Worm (Caenorhabditis elegans): ENCODE measurements around the gene fkb-4.

fkb-4 gene

ce11 chrV:12787026-12787425 lies at the start of gene fkb-4:
fkb-4 (minus strand) TSS chrV:12787126.
- TF ChIP-seq unc-62 (GFP tag; optimal IDR thresholded peaks at IDR 0.05): no peak

- no peak for TF ChIP-seq unc-62 (GFP tag; optimal IDR thresholded peaks at IDR 0.05)
These were observed 48.5 kb upstream of the fkb-4 start, which contains the start of gene C44H9.4 for ce11 chrV:12835388-12835787. C44H9.4 (plus strand) TSS chrV:12835688.

- no peak for TF ChIP-seq unc-62 (GFP tag; optimal IDR thresholded peaks at IDR 0.05)
These were observed 40.3 kb upstream of the fkb-4 start, which contains the start of gene ugt-15 for ce11 chrV:12827219-12827618. ugt-15 (plus strand) TSS chrV:12827519.

ce11 chrV:12824777-12825176 lies 37.9 kb upstream of the fkb-4 start, which contains the start of gene ugt-16:
ugt-16 (plus strand) TSS chrV:12825024.
- no peak for TF ChIP-seq unc-62 (GFP tag; optimal IDR thresholded peaks at IDR 0.05)

- no peak for TF ChIP-seq unc-62 (GFP tag; optimal IDR thresholded peaks at IDR 0.05)
These were observed 35.1 kb upstream of the fkb-4 start for ce11 chrV:12822065-12822464.

ce11 chrV:12819792-12820453 lies 33.0 kb upstream of the fkb-4 start, which contains the start of the genes ZC443.4 and ugt-18:
ZC443.4 (minus strand) TSS chrV:12819886.
ugt-18 (plus strand) TSS chrV:12820260.
- TF ChIP-seq unc-62 (GFP tag; optimal IDR thresholded peaks at IDR 0.05): no peak

ce11 chrV:12819155-12819554 lies 32.2 kb upstream of the fkb-4 start:
- no peak for TF ChIP-seq unc-62 (GFP tag; optimal IDR thresholded peaks at IDR 0.05)

ce11 chrV:12818486-12818885 lies 31.6 kb upstream of the fkb-4 start:
- TF ChIP-seq unc-62 (GFP tag; optimal IDR thresholded peaks at IDR 0.05): no peak

- TF ChIP-seq unc-62 (GFP tag; optimal IDR thresholded peaks at IDR 0.05): no peak
These were observed 29.7 kb upstream of the fkb-4 start for ce11 chrV:12816672-12817071.

- TF ChIP-seq unc-62 (GFP tag; optimal IDR thresholded peaks at IDR 0.05): no peak
These were observed 28.5 kb upstream of the fkb-4 start for ce11 chrV:12815386-12815785.

ce11 chrV:12814481-12814882 lies 27.6 kb upstream of the fkb-4 start:
- no peak for TF ChIP-seq unc-62 (GFP tag; optimal IDR thresholded peaks at IDR 0.05)

ce11 chrV:12814022-12814421 lies 27.1 kb upstream of the fkb-4 start, which contains the start of gene ZC443.3:
ZC443.3 (minus strand) TSS chrV:12814122.
- no peak for TF ChIP-seq unc-62 (GFP tag; optimal IDR thresholded peaks at IDR 0.05)

- TF ChIP-seq unc-62 (GFP tag; optimal IDR thresholded peaks at IDR 0.05): no peak
These were observed 24.9 kb upstream of the fkb-4 start for ce11 chrV:12811810-12812209.

ce11 chrV:12811126-12811525 lies 24.2 kb upstream of the fkb-4 start, which contains the start of gene ZC443.2:
ZC443.2 (minus strand) TSS chrV:12811192.
- TF ChIP-seq unc-62 (GFP tag; optimal IDR thresholded peaks at IDR 0.05): no peak

- TF ChIP-seq unc-62 (GFP tag; optimal IDR thresholded peaks at IDR 0.05): no peak
These were observed 22.9 kb upstream of the fkb-4 start, which contains the start of gene ZC443.1 for ce11 chrV:12809876-12810275. ZC443.1 (minus strand) TSS chrV:12810080.

ce11 chrV:12806190-12806589 lies 19.3 kb upstream of the fkb-4 start, which contains the start of gene ZC443.7:
ZC443.7 (plus strand) TSS chrV:12806490.
- no peak for TF ChIP-seq unc-62 (GFP tag; optimal IDR thresholded peaks at IDR 0.05)

- no peak for TF ChIP-seq unc-62 (GFP tag; optimal IDR thresholded peaks at IDR 0.05)
These were observed 16.3 kb upstream of the fkb-4 start, which contains the start of gene srbc-45 for ce11 chrV:12803274-12803673. srbc-45 (plus strand) TSS chrV:12803574.

Measured in whole organism, dauer.